Worm (Caenorhabditis elegans) whole organism, L3 larva: Measurements from ENCODE around the gene K08F11.1.

Experiments used
- aly-2 ChIP-seq: fragments of 150-350 bp; optimal IDR thresholded peaks from 2 replicates; lab custom pipeline; 2014; ENCODE audit warnings: missing biosample characterization, missing genetic modification characterization
- lin-39 ChIP-seq: fragments of 150-350 bp; optimal IDR thresholded peaks from 2 replicates; lab custom pipeline; 2018; ENCODE audit warnings: missing biosample characterization, missing genetic modification reagents, missing genetic modification characterization
- sea-2 ChIP-seq: fragments of 150-350 bp; sonication (generic microtip); optimal IDR thresholded peaks from 4 replicates; lab custom pipeline; 2014; ENCODE audit warnings: missing biosample characterization, missing genetic modification reagents, missing genetic modification characterization
- snpc-4 ChIP-seq: fragments of 150-350 bp; optimal IDR thresholded peaks from 2 replicates; lab custom pipeline; 2014; ENCODE audit warnings: missing biosample characterization, missing genetic modification characterization

DNA sequence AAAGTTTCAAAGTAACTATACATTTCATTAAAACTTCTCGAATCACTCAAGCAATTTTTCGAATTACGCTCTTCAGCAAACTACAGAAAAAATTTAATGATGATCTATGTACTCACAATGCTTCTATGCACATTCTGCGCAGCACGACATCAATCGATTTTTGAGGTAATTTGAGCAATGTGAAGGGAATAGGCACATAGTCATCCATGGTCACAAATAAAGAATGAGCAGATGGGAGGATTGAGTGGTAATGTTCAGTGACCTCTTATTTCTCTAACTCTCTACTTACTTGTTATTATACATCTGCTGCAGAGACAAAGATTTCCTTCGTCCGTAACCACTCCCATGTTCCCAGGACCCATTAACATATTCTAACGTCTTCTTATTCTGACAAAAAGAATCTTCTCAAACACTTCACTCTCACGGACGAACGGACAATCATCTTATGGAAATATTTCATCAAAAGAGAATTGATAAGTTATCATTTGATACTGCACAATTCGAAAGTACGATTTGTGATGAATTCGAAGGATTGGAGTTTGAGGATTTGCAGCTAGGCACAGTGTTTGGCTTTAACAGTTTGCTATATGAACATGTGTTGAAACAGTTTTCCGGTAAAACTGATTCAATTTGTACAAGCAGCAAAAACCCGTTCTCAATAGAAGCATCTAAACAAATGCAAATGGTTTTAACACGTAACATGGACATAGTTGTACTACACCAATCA, 31.4 kb downstream of the K08F11.1 start, which contains the start of the genes fbxb-77 and Y17G9B.11:
- TF ChIP-seq sea-2 (GFP tag; lab: Kevin White, UChicago) (no peak), aly-2 (tag; lab: Kevin White, UChicago) (no peak), lin-39 (tag; lab: Kevin White, UChicago) (no peak), snpc-4 (tag; lab: Kevin White, UChicago) (no peak)
